Fruit fly (Drosophila melanogaster): ENCODE data around the gene LysP.

Gene LysP

dm6 chr3L:1256061-1256780 lies 37.7 kb upstream of the LysP start, which contains the start of gene tfc (continued):
- TF ChIP-seq gce (GFP tag; IDR thresholded peaks at IDR 0.05) (no peak), z (GFP tag; IDR thresholded peaks at IDR 0.05) (peak; percentile 81; the same call in 2 of the 3 replicates), sqz (GFP tag; optimal IDR thresholded peaks at IDR 0.05) (no peak), Atf3 (GFP tag; optimal IDR thresholded peaks at IDR 0.05) (no peak), CG5180 (GFP tag; optimal IDR thresholded peaks at IDR 0.05) (peak; percentile 83), CG12219 (GFP tag; optimal IDR thresholded peaks at IDR 0.05) (no peak), Awh (GFP tag; IDR thresholded peaks at IDR 0.05) (no peak), kni (GFP tag; optimal IDR thresholded peaks at IDR 0.05) (peak; percentile 65), CG8388 (GFP tag; optimal IDR thresholded peaks at IDR 0.05) (no peak), CrebB (tag; optimal IDR thresholded peaks at IDR 0.05) (no peak), chinmo (GFP tag; IDR thresholded peaks at IDR 0.05; ENCODE audit: partially characterized antibody) (peak; percentile 86; the same call in 2 of the 4 replicates), cad (GFP tag; optimal IDR thresholded peaks at IDR 0.05) (no peak), CG5953 (GFP tag; IDR thresholded peaks at IDR 0.05) (no peak), otp (GFP tag; IDR thresholded peaks at IDR 0.05) (no peak), D19B (GFP tag; optimal IDR thresholded peaks at IDR 0.05) (no peak), CG15601 (tag; optimal IDR thresholded peaks at IDR 0.05) (no peak), CG15479 (GFP tag; optimal IDR thresholded peaks at IDR 0.05) (no peak), CG14441 (GFP tag; IDR thresholded peaks at IDR 0.05) (no peak), zf30C (GFP tag; optimal IDR thresholded peaks at IDR 0.05) (no peak), CG43689 (GFP tag; IDR thresholded peaks at IDR 0.05) (no peak), tna (GFP tag; IDR thresholded peaks at IDR 0.05; ENCODE audit: partially characterized antibody) (no peak), B-H2 (GFP tag; optimal IDR thresholded peaks at IDR 0.05) (no peak), tgo (GFP tag; IDR thresholded peaks at IDR 0.05) (no peak), CG7357 (GFP tag; IDR thresholded peaks at IDR 0.05) (no peak), h (optimal IDR thresholded peaks at IDR 0.05) (no peak), Elba2 (GFP tag; optimal IDR thresholded peaks at IDR 0.05) (no peak), CG4854 (GFP tag; optimal IDR thresholded peaks at IDR 0.05) (no peak), CG10267 (tag; optimal IDR thresholded peaks at IDR 0.05) (no peak), CG12769 (tag; optimal IDR thresholded peaks at IDR 0.05) (peak; percentile 67), CG7372 (GFP tag; IDR thresholded peaks at IDR 0.05) (no peak), CG17802 (tag; optimal IDR thresholded peaks at IDR 0.05) (no peak), crp (GFP tag; optimal IDR thresholded peaks at IDR 0.05) (no peak), Eip74EF (GFP tag; optimal IDR thresholded peaks at IDR 0.05) (peak in 1 of 2 experiments; percentile 14), CG15011 (GFP tag; optimal IDR thresholded peaks at IDR 0.05) (no peak), wek (GFP tag; optimal IDR thresholded peaks at IDR 0.05) (no peak), CG10654 (GFP tag; optimal IDR thresholded peaks at IDR 0.05) (no peak), Atf-2 (GFP tag; optimal IDR thresholded peaks at IDR 0.05) (no peak), unc-4 (GFP tag; IDR thresholded peaks at IDR 0.05; ENCODE audit: partially characterized antibody) (no peak), lbe (GFP tag; optimal IDR thresholded peaks at IDR 0.05) (no peak), odd (GFP tag; optimal IDR thresholded peaks at IDR 0.05) (peak; percentile 6), Aef1 (GFP tag; IDR thresholded peaks at IDR 0.05) (no peak), ci (GFP tag; IDR thresholded peaks at IDR 0.05) (no peak), CG4404 (GFP tag; IDR thresholded peaks at IDR 0.05) (no peak), hth (optimal IDR thresholded peaks at IDR 0.05) (no peak), sens-2 (GFP tag; IDR thresholded peaks at IDR 0.05) (no peak), croc (GFP tag; conservative IDR thresholded peaks at IDR 0.05) (no peak), ap (GFP tag; IDR thresholded peaks at IDR 0.05) (no peak), hbn (GFP tag; IDR thresholded peaks at IDR 0.05; ENCODE audit: partially characterized antibody) (no peak), nmo (GFP tag; optimal IDR thresholded peaks at IDR 0.05) (no peak), Hey (tag; optimal IDR thresholded peaks at IDR 0.05) (no peak)
